Fruit fly (Drosophila melanogaster): ENCODE data around the gene CG42376.

CG42376 gene

DNA sequence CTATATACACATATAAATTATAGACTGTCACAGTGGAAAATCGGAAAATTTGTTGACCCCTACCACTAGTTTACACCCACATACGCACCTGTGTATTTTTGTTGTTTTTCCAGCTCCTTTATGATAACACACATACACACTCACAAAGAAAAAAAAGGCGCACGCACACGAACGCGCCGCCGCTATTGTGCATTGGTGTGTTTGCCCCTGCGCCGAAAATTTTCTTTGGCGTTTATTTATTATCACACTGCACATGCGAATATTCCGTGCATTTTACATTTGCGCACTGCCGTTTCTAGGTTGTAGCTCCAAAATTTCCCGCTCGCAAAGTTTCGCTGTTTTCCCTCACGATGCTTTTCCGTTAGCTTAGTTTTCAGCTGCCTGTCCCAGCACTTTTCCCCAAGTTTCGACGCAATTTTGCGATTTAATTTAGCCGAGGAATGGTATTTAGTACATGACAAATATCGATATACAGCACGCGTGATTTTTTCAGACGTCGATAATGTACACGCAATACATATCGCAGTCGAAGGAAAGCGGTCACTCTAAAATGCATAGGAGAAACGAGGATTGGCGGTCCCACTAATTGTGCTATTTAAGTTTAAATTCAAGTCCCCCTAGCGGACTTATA is 24.5 kb downstream of the CG42376 start, which contains the start of the genes CG3777 and ewg (continued):
- TF ChIP-seq CG6791 (GFP tag; IDR thresholded peaks at IDR 0.05; ENCODE audit: partially characterized antibody), result peak; percentile 99
- no peak for TF ChIP-seq Chrac-16 (GFP tag; optimal IDR thresholded peaks at IDR 0.05)
- TF ChIP-seq ro (GFP tag; IDR thresholded peaks at IDR 0.05), result no peak
- TF ChIP-seq sc (optimal IDR thresholded peaks at IDR 0.05), result no peak
- no peak for TF ChIP-seq sc (GFP tag; optimal IDR thresholded peaks at IDR 0.05)
- no peak for TF ChIP-seq tin (GFP tag; optimal IDR thresholded peaks at IDR 0.05)
- peak; percentile 79 for TF ChIP-seq CG1603 (tag; optimal IDR thresholded peaks at IDR 0.05)
- TF ChIP-seq CG6765 (GFP tag; optimal IDR thresholded peaks at IDR 0.05), result no peak
- no peak for TF ChIP-seq Antp (GFP tag; optimal IDR thresholded peaks at IDR 0.05)
- TF ChIP-seq CG6654 (GFP tag; optimal IDR thresholded peaks at IDR 0.05), result no peak
- no peak for TF ChIP-seq Atf6 (GFP tag; IDR thresholded peaks at IDR 0.05)
- TF ChIP-seq cwo (GFP tag; optimal IDR thresholded peaks at IDR 0.05), result no peak
- TF ChIP-seq gfzf (GFP tag; optimal IDR thresholded peaks at IDR 0.05), result peak; percentile 84
- peak; percentile 98 for TF ChIP-seq mld (GFP tag; IDR thresholded peaks at IDR 0.05; ENCODE audit: partially characterized antibody)
- TF ChIP-seq gsb-n (tag; optimal IDR thresholded peaks at IDR 0.05), result peak; percentile 0
- TF ChIP-seq zen (tag; optimal IDR thresholded peaks at IDR 0.05), result peak; percentile 3
- peak; percentile 91 for TF ChIP-seq unc-4 (GFP tag; IDR thresholded peaks at IDR 0.05; ENCODE audit: partially characterized antibody)
- no peak for TF ChIP-seq fd3F (GFP tag; optimal IDR thresholded peaks at IDR 0.05)
- no peak for TF ChIP-seq kay (GFP tag; optimal IDR thresholded peaks at IDR 0.05)
- TF ChIP-seq CG17361 (GFP tag; IDR thresholded peaks at IDR 0.05), result no peak
- TF ChIP-seq CG7987 (GFP tag; optimal IDR thresholded peaks at IDR 0.05), result no peak
- no peak for TF ChIP-seq usp (GFP tag; optimal IDR thresholded peaks at IDR 0.05)
- TF ChIP-seq insv (GFP tag; optimal IDR thresholded peaks at IDR 0.05), result no peak
- no peak for TF ChIP-seq CG10979 (tag; optimal IDR thresholded peaks at IDR 0.05)
- no peak for TF ChIP-seq CG14667 (GFP tag; IDR thresholded peaks at IDR 0.05)
- peak; percentile 90 for TF ChIP-seq Doc3 (GFP tag; IDR thresholded peaks at IDR 0.05; ENCODE audit: partially characterized antibody)
- TF ChIP-seq CG4820 (GFP tag; optimal IDR thresholded peaks at IDR 0.05), result no peak
- TF ChIP-seq crol (GFP tag; IDR thresholded peaks at IDR 0.05), result no peak
- TF ChIP-seq CG10274 (GFP tag; optimal IDR thresholded peaks at IDR 0.05), result no peak
- TF ChIP-seq Ravus (GFP tag; IDR thresholded peaks at IDR 0.05), result no peak
- no peak for TF ChIP-seq CG12744 (GFP tag; optimal IDR thresholded peaks at IDR 0.05)
- no peak for TF ChIP-seq ara (GFP tag; IDR thresholded peaks at IDR 0.05)
- TF ChIP-seq nmo (GFP tag; optimal IDR thresholded peaks at IDR 0.05), result peak; percentile 41
- TF ChIP-seq her (GFP tag; optimal IDR thresholded peaks at IDR 0.05), result peak; percentile 33
- TF ChIP-seq Med (GFP tag), result peak; percentile 85
- no peak for TF ChIP-seq CG7556 (GFP tag; optimal IDR thresholded peaks at IDR 0.05)
- no peak for TF ChIP-seq bigmax (GFP tag; optimal IDR thresholded peaks at IDR 0.05)
- no peak for TF ChIP-seq Aef1 (GFP tag; IDR thresholded peaks at IDR 0.05)
- TF ChIP-seq Nf-YB (GFP tag; optimal IDR thresholded peaks at IDR 0.05), result no peak
- TF ChIP-seq CG17359 (tag; optimal IDR thresholded peaks at IDR 0.05), result no peak
- no peak for TF ChIP-seq Hey (tag; optimal IDR thresholded peaks at IDR 0.05)
- no peak for TF ChIP-seq CG43689 (GFP tag; IDR thresholded peaks at IDR 0.05)
- no peak for TF ChIP-seq CG1832 (GFP tag; optimal IDR thresholded peaks at IDR 0.05)
- no peak for TF ChIP-seq Bdp1 (GFP tag; optimal IDR thresholded peaks at IDR 0.05)
- no peak for TF ChIP-seq en (GFP tag; optimal IDR thresholded peaks at IDR 0.05)
- no peak for TF ChIP-seq CG4404 (GFP tag; IDR thresholded peaks at IDR 0.05)
- peak; percentile 30 for TF ChIP-seq CG8924 (tag; optimal IDR thresholded peaks at IDR 0.05)
- TF ChIP-seq Eip74EF (GFP tag; optimal IDR thresholded peaks at IDR 0.05), result no peak
- TF ChIP-seq CG34376 (GFP tag; optimal IDR thresholded peaks at IDR 0.05), result peak; percentile 26
- peak; percentile 95 for TF ChIP-seq CG7963 (GFP tag; IDR thresholded peaks at IDR 0.05; ENCODE audit: partially characterized antibody)

Data from whole organism, embryonic.